Comparison of ENCODE assay signal across 1 worm cellular context in the genomic region with DNA sequence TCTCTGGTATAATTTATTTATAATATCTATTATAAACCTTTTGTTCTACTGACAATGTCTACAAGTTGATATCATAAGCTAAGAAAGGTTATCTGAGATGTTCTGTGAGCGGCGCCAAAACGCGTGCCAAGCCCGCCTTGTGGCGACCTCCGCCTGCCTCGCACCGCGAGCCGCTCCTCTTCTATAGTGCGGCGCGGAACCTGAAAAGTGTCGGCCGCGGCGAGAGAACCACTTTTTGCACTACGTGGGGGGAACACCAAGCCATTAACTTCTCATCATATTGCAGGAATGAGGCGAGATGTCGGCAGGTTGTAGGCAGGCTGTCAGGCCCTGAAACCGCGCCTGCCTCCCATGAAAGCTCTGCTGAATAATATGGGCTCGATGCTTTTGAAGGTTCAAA.
TF ChIP-seq lines count a peak whose summit lies in the region.

No protein-coding gene starts in this region.

TF ChIP-seq in whole organism, young adult, 124 proteins besides CTCF, POLR2A, EP300 and RAD21 (continued from another document):
- TF ChIP-seq nfya-1 (tag; optimal IDR thresholded peaks at IDR 0.05; lab: Kevin White, UChicago; ENCODE audit: borderline replicate concordance, insufficient read depth): no peak
- TF ChIP-seq dpff-1 (tag; optimal IDR thresholded peaks at IDR 0.05; lab: Kevin White, UChicago): no peak
- TF ChIP-seq aptf-2 (GFP tag; conservative IDR thresholded peaks at IDR 0.05; lab: Robert Waterston, UW): no peak
- no peak for TF ChIP-seq aptf-3 (GFP tag; IDR thresholded peaks at IDR 0.05; lab: Robert Waterston, UW)
- TF ChIP-seq ceh-27 (GFP tag; optimal IDR thresholded peaks at IDR 0.05; lab: Kevin White, UChicago): no peak
- no peak for TF ChIP-seq madf-6 (GFP tag; IDR thresholded peaks at IDR 0.05; lab: Robert Waterston, UW)
- no peak for TF ChIP-seq sdz-38 (tag; optimal IDR thresholded peaks at IDR 0.05; lab: Kevin White, UChicago)
- TF ChIP-seq F52B5.7 (tag; optimal IDR thresholded peaks at IDR 0.05; lab: Kevin White, UChicago): no peak
- no peak for TF ChIP-seq nhr-90 (tag; optimal IDR thresholded peaks at IDR 0.05; lab: Kevin White, UChicago)
- peak; percentile 81 for TF ChIP-seq snpc-4 (GFP tag; optimal IDR thresholded peaks at IDR 0.05; lab: Kevin White, UChicago)
- TF ChIP-seq snpc-4 (tag; optimal IDR thresholded peaks at IDR 0.05; lab: Kevin White, UChicago): peak; percentile 35 to 94 (median 86)
- TF ChIP-seq ztf-22 (GFP tag; optimal IDR thresholded peaks at IDR 0.05; lab: Kevin White, UChicago): no peak
- no peak for TF ChIP-seq unc-130 (GFP tag; optimal IDR thresholded peaks at IDR 0.05; lab: Kevin White, UChicago)
- no peak for TF ChIP-seq xnd-1 (tag; optimal IDR thresholded peaks at IDR 0.05; lab: Kevin White, UChicago)
- no peak for TF ChIP-seq ztf-3 (GFP tag; optimal IDR thresholded peaks at IDR 0.05; lab: Kevin White, UChicago)
- no peak for TF ChIP-seq lag-1 (GFP tag; IDR thresholded peaks at IDR 0.05; lab: Robert Waterston, UW)
- no peak for TF ChIP-seq somi-1 (GFP tag; optimal IDR thresholded peaks at IDR 0.05; lab: Kevin White, UChicago)
- TF ChIP-seq mes-4 (tag; optimal IDR thresholded peaks at IDR 0.05; lab: Kevin White, UChicago): no peak
- TF ChIP-seq F49E8.2 (tag; optimal IDR thresholded peaks at IDR 0.05; lab: Kevin White, UChicago; ENCODE audit: insufficient read depth): no peak
- no peak for TF ChIP-seq F39B2.1 (GFP tag; IDR thresholded peaks at IDR 0.05; lab: Robert Waterston, UW)
- no peak for TF ChIP-seq let-526 (GFP tag; IDR thresholded peaks at IDR 0.05; lab: Robert Waterston, UW)
- no peak for TF ChIP-seq B0035.1 (tag; optimal IDR thresholded peaks at IDR 0.05; lab: Kevin White, UChicago)
